Worm (Caenorhabditis elegans) whole organism, L2 larva: ENCODE measurements around the gene fkb-4.
A peak's percentile ranks its signal among the peaks of the same experiment; 100 is the strongest.

Experiments
- C34F6.9 ChIP-seq: fragments of 150-350 bp; optimal IDR thresholded peaks from 2 replicates; lab custom pipeline; 2014; ENCODE audit warnings: missing biosample characterization, missing genetic modification characterization
- F13H6.1 ChIP-seq: sonication (generic microtip); optimal IDR thresholded peaks from 2 replicates; lab custom pipeline; 2016; ENCODE audit warnings: missing genetic modification characterization, missing compliant biosample characterization
- R02D3.7 ChIP-seq: fragments of 150-350 bp; optimal IDR thresholded peaks from 2 replicates; lab custom pipeline; 2014; ENCODE audit warnings: missing biosample characterization, missing genetic modification characterization
- Y55F3AM.14 ChIP-seq: fragments of 200-800 bp; sonication (Bioruptor generic); optimal IDR thresholded peaks from 2 replicates; lab custom pipeline; 2018; ENCODE audit warnings: mild to moderate bottlenecking, missing genetic modification characterization, missing compliant biosample characterization
- ZK546.5 ChIP-seq: sonication (generic microtip); optimal IDR thresholded peaks from 2 replicates; lab custom pipeline; 2017; ENCODE audit warnings: missing biosample characterization, missing genetic modification characterization
- alr-1 ChIP-seq: fragments of 150-350 bp; optimal IDR thresholded peaks from 2 replicates; lab custom pipeline; 2014; ENCODE audit warnings: missing biosample characterization, missing genetic modification characterization
- aly-2 ChIP-seq: fragments of 150-350 bp; optimal IDR thresholded peaks from 2 replicates; lab custom pipeline; 2014; ENCODE audit warnings: missing biosample characterization, missing genetic modification characterization
- ama-1 ChIP-seq: fragments of 150-350 bp; optimal IDR thresholded peaks from 2 replicates; lab custom pipeline; 2018; ENCODE audit warnings: inconsistent platforms
- blmp-1 ChIP-seq: sonication (generic microtip); optimal IDR thresholded peaks from 2 replicates; lab custom pipeline; 2017; ENCODE audit warnings: missing genetic modification characterization, mild to moderate bottlenecking, missing compliant biosample characterization, antibody characterized with exemption, moderate library complexity; ENCODE audit not compliant: insufficient read depth
- ceh-16 ChIP-seq: fragments of 150-350 bp; optimal IDR thresholded peaks from 2 replicates; lab custom pipeline; 2014; ENCODE audit warnings: missing biosample characterization, missing genetic modification characterization
- ceh-82 ChIP-seq: fragments of 150-350 bp; optimal IDR thresholded peaks from 2 replicates; lab custom pipeline; 2014; ENCODE audit warnings: missing biosample characterization, missing genetic modification characterization
- crh-2 ChIP-seq: sonication (generic microtip); optimal IDR thresholded peaks from 2 replicates; lab custom pipeline; 2017; ENCODE audit warnings: missing biosample characterization, missing genetic modification characterization
- dmd-4 ChIP-seq: sonication (generic microtip); optimal IDR thresholded peaks from 2 replicates; lab custom pipeline; 2017; ENCODE audit warnings: missing biosample characterization, missing genetic modification characterization
- egl-27 ChIP-seq: sonication (generic microtip); optimal IDR thresholded peaks from 3 replicates; lab custom pipeline; 2017; ENCODE audit warnings: missing biosample characterization, missing genetic modification reagents, missing genetic modification characterization
- elt-1 ChIP-seq: fragments of 150-350 bp; optimal IDR thresholded peaks from 2 replicates; lab custom pipeline; 2014; ENCODE audit warnings: missing biosample characterization, missing genetic modification characterization
- elt-3 ChIP-seq: sonication (generic microtip); optimal IDR thresholded peaks from 2 replicates; lab custom pipeline; 2017; ENCODE audit warnings: missing biosample characterization, missing genetic modification characterization
- fos-1 ChIP-seq: fragments of 150-350 bp; optimal IDR thresholded peaks from 2 replicates; lab custom pipeline; 2014; ENCODE audit warnings: missing biosample characterization, missing genetic modification characterization
- gmeb-1 ChIP-seq: fragments of 150-350 bp; optimal IDR thresholded peaks from 2 replicates; lab custom pipeline; 2014; ENCODE audit warnings: missing biosample characterization, missing genetic modification characterization
- lin-11 ChIP-seq: fragments of 150-350 bp; sonication (generic microtip); optimal IDR thresholded peaks from 2 replicates; lab custom pipeline; 2014; ENCODE audit warnings: missing biosample characterization, missing genetic modification characterization, inconsistent platforms, mixed read lengths
- lsy-2 ChIP-seq, 2 experiments: fragments of 150-350 bp in 1 of 2; sonication (generic microtip) in 1 of 2; optimal IDR thresholded peaks; 2 replicates each; lab custom pipeline; 2014 to 2017; ENCODE audit warnings: missing biosample characterization in 2 of 2, missing genetic modification characterization in 2 of 2
- mab-5 ChIP-seq: fragments of 150-350 bp; optimal IDR thresholded peaks from 2 replicates; lab custom pipeline; 2014; ENCODE audit warnings: missing biosample characterization, missing genetic modification characterization
- mbf-1 ChIP-seq: sonication (generic microtip); optimal IDR thresholded peaks from 2 replicates; lab custom pipeline; 2017; ENCODE audit warnings: missing biosample characterization, missing genetic modification characterization
- mdl-1 ChIP-seq, 2 experiments: fragments of 150-350 bp in 1 of 2; sonication (generic microtip) in 1 of 2; optimal IDR thresholded peaks; 2 replicates each; lab custom pipeline; 2017; ENCODE audit warnings: missing biosample characterization in 2 of 2, missing genetic modification characterization in 2 of 2
- nhr-10 ChIP-seq: sonication (generic microtip); optimal IDR thresholded peaks from 2 replicates; lab custom pipeline; 2017; ENCODE audit warnings: missing biosample characterization, missing genetic modification characterization
- nhr-11 ChIP-seq: fragments of 150-350 bp; optimal IDR thresholded peaks from 2 replicates; lab custom pipeline; 2014; ENCODE audit warnings: missing biosample characterization, missing genetic modification characterization
- nhr-129 ChIP-seq: fragments of 150-350 bp; optimal IDR thresholded peaks from 2 replicates; lab custom pipeline; 2014; ENCODE audit warnings: missing biosample characterization, missing genetic modification characterization
- nhr-21 ChIP-seq: fragments of 150-350 bp; optimal IDR thresholded peaks from 2 replicates; lab custom pipeline; 2014; ENCODE audit warnings: missing biosample characterization, missing genetic modification characterization
- nhr-23 ChIP-seq: fragments of 150-350 bp; optimal IDR thresholded peaks from 2 replicates; lab custom pipeline; 2014; ENCODE audit warnings: missing biosample characterization, missing genetic modification reagents, missing genetic modification characterization
- nhr-237 ChIP-seq: fragments of 150-350 bp; optimal IDR thresholded peaks from 2 replicates; lab custom pipeline; 2014; ENCODE audit warnings: missing biosample characterization, missing genetic modification characterization
- nhr-25 ChIP-seq: fragments of 150-350 bp; sonication (generic microtip); optimal IDR thresholded peaks from 3 replicates; lab custom pipeline; 2014; ENCODE audit warnings: missing biosample characterization, missing genetic modification characterization
- nhr-6 ChIP-seq: fragments of 150-350 bp; optimal IDR thresholded peaks from 2 replicates; lab custom pipeline; 2014; ENCODE audit warnings: missing biosample characterization, missing genetic modification characterization
- nhr-77 ChIP-seq: fragments of 150-350 bp; optimal IDR thresholded peaks from 2 replicates; lab custom pipeline; 2014; ENCODE audit warnings: missing biosample characterization, missing genetic modification characterization
- peb-1 ChIP-seq: fragments of 150-350 bp; optimal IDR thresholded peaks from 2 replicates; lab custom pipeline; 2014; ENCODE audit warnings: missing biosample characterization, missing genetic modification characterization
- sem-4 ChIP-seq: fragments of 150-350 bp; optimal IDR thresholded peaks from 2 replicates; lab custom pipeline; 2014; ENCODE audit warnings: missing biosample characterization, missing genetic modification reagents, missing genetic modification characterization
- skn-1 ChIP-seq: sonication (generic microtip); optimal IDR thresholded peaks from 2 replicates; lab custom pipeline; 2017; ENCODE audit warnings: missing biosample characterization, missing genetic modification characterization
- sma-3 ChIP-seq: sonication (generic microtip); optimal IDR thresholded peaks from 2 replicates; lab custom pipeline; 2016; ENCODE audit warnings: missing genetic modification reagents, missing genetic modification characterization, missing compliant biosample characterization
- sma-9 ChIP-seq, 2 experiments: fragments of 150-350 bp in 1 of 2; sonication (generic microtip) in 1 of 2; optimal IDR thresholded peaks; 2 replicates each; lab custom pipeline; 2014 to 2016; ENCODE audit warnings: missing genetic modification characterization in 2 of 2, mild to moderate bottlenecking in 1 of 2, missing biosample characterization in 1 of 2, missing compliant biosample characterization in 1 of 2, missing genetic modification reagents in 1 of 2, moderate library complexity in 1 of 2
- snpc-4 ChIP-seq: fragments of 150-350 bp; optimal IDR thresholded peaks from 2 replicates; lab custom pipeline; 2014; ENCODE audit warnings: missing biosample characterization, missing genetic modification characterization
- unc-62 ChIP-seq: fragments of 150-350 bp; optimal IDR thresholded peaks from 2 replicates; lab custom pipeline; 2014; ENCODE audit warnings: missing biosample characterization, missing genetic modification reagents, missing genetic modification characterization
- zag-1 ChIP-seq: fragments of 150-350 bp; optimal IDR thresholded peaks from 2 replicates; lab custom pipeline; 2014; ENCODE audit warnings: missing biosample characterization, missing genetic modification characterization
- ztf-11 ChIP-seq: sonication (generic microtip); optimal IDR thresholded peaks from 2 replicates; lab custom pipeline; 2017; ENCODE audit warnings: missing biosample characterization, missing genetic modification characterization
- ztf-4 ChIP-seq: fragments of 150-350 bp; optimal IDR thresholded peaks from 2 replicates; lab custom pipeline; 2014; ENCODE audit warnings: missing biosample characterization, missing genetic modification characterization

fkb-4 gene

DNA sequence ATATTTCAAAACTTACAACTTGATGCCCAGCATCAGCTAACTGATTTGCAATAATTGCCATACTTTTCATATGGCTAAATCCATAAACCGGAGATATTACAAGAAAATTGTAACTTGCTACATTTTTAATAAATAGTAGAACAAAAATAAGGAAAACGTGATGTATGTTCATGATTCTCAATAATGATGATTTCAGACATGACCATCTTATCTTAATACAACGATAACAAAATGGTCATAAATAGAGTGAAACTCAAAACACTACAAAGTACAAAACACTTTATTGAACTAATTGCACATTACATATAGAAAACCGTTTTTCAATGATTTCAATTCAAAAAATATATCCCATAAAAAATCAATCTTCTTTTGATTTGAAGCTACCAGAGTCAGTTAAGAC is 5.8 kb upstream of the fkb-4 start, which contains the start of gene ugt-5:
Gene ugt-5 (minus strand): TSS at position 214 of the 400 bp plus-strand sequence.
- TF ChIP-seq ztf-11 (tag; lab: Kevin White, UChicago) (no peak), ceh-16 (tag; lab: Kevin White, UChicago) (no peak), zag-1 (no peak), nhr-77 (no peak), ZK546.5 (tag; lab: Kevin White, UChicago) (no peak), mbf-1 (tag; lab: Kevin White, UChicago) (no peak), sma-3 (no peak), mab-5 (tag; lab: Kevin White, UChicago) (no peak), alr-1 (tag; lab: Kevin White, UChicago) (no peak), fos-1 (peak; percentile 8), skn-1 (peak; percentile 78)

DNA sequence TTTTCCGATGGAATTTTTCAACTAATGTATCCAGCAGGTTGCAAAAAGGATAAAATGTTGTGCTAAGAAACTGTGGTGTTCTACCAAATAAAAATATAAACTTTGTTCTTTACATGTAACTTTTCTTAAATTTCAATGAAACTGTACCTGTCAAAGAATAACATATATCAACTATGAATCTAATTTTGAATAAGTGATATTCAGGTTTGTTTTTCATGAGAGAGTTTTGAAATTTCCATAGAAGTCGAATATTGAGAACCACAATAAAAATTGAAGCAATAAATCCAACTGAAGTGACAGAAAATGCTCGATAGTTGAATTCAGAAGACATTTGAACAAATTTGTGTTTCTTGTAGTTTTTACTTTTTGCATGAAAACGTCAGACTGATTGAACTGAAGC is 3.3 kb upstream of the fkb-4 start, which contains the start of gene srbc-43:
Gene srbc-43 (minus strand): TSS at position 331 of the 400 bp plus-strand sequence.
- no peak for TF ChIP-seq blmp-1
- no peak for TF ChIP-seq peb-1 (tag; lab: Kevin White, UChicago)

DNA sequence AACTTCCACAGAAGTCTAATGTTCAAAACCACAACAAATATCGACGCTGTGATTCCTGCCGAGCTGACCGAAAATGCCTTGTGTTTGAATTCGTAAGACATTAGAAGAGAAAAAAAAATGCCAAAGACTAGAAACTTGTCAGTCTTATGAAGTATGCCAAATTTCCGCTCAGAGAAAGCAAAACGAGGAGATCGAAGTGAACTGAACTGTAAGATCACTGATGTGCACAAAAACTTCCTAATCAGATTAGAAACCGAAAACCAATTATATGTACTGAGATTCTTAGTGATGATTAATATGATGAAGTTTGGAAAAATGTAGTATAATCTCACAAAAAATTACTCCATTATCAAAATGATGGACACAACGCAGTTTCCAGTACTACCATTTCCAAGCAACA is 1.5 kb upstream of the fkb-4 start, which contains the start of gene srbc-44:
Gene srbc-44 (minus strand): TSS at position 101 of the 400 bp plus-strand sequence.
- no peak for TF ChIP-seq ceh-82 (tag; lab: Kevin White, UChicago)
- TF ChIP-seq gmeb-1: no peak
- no peak for TF ChIP-seq sma-9 (GFP tag; optimal IDR thresholded peaks at IDR 0.05; lab: Kevin White, UChicago)
- TF ChIP-seq sma-9 (tag; optimal IDR thresholded peaks at IDR 0.05; lab: Kevin White, UChicago): no peak
- TF ChIP-seq nhr-10 (tag; lab: Kevin White, UChicago): no peak
- no peak for TF ChIP-seq ztf-4 (tag; lab: Kevin White, UChicago)
- TF ChIP-seq sem-4: no peak
- TF ChIP-seq nhr-23 (tag; lab: Kevin White, UChicago): no peak
- TF ChIP-seq crh-2 (tag; lab: Kevin White, UChicago): no peak
- TF ChIP-seq ama-1 (lab: Kevin White, UChicago): no peak
- no peak for TF ChIP-seq elt-1
- TF ChIP-seq R02D3.7 (tag; lab: Kevin White, UChicago): no peak

DNA sequence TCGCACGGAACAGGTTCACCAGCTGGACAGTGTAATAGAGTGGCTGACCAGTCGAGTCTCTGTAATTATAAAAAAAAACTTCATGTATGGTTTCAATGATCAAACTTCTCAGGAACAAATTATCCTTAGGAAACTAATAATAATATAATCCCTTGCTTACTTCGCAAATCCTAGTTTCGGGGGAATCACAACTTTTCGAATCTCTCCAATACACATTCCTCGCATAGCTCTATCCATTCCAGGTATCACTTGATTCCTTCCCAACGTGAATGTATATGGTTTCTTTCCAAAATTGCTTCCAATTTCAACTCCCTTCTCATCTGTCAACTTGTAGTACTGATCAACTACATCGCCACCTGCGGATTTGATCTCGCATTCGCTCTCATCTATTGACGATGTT is 586 bp downstream of the fkb-4 start:
- TF ChIP-seq ceh-16 (tag; lab: Kevin White, UChicago) (no peak), crh-2 (tag; lab: Kevin White, UChicago) (no peak)

DNA sequence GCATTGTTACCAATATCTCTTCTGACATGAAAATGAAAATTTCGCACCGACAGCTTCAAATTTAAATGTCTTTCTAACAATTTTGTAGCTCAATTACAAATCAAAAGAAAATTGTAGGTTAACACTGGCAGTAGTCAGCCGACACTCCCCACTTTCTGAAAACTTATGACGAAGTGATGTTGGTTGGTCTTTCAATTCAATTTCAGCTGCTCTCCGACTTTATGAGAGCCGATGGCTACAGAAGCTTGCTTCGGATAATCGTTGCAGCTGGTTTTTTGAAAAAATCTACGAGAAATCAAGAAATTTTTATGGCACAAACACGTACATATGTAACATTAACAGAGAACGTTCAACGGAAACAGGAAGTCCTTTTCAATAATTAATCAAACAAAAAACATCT is 2.1 kb downstream of the fkb-4 start, which contains the start of gene sre-20:
Gene sre-20 (minus strand): TSS at position 101 of the 400 bp plus-strand sequence.
- TF ChIP-seq ceh-16 (tag; lab: Kevin White, UChicago) (no peak), nhr-11 (tag; lab: Kevin White, UChicago) (no peak)
- TF ChIP-seq, all 48 proteins: peak for 0

DNA sequence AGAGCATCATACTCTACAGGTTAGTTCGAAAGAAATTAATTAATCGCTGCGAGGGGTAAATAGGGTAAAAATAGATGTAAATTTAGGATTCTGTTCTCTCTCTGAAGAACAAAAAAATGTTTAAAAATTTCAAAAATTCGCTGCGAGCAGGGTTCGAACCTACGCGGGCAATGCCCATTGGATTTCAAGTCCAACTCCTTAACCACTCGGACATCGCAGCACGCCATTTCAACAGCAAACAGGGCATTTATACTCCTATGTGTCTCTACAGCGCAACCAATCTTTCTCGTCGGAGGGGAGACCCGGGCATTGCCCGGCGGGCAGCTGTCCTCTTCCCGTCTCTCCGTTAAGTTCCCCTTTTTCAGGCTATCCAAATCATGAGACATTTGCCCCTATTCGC is 6.7 kb downstream of the fkb-4 start:
- TF ChIP-seq ceh-82 (tag; lab: Kevin White, UChicago) (no peak), elt-3 (tag; lab: Kevin White, UChicago) (no peak), sma-3 (peak; percentile 49), nhr-237 (tag; lab: Kevin White, UChicago) (no peak), gmeb-1 (peak; percentile 39), lsy-2 (tag; optimal IDR thresholded peaks at IDR 0.05; lab: Kevin White, UChicago) (peak in 1 of 2 experiments; percentile 5), zag-1 (no peak), elt-1 (no peak), peb-1 (tag; lab: Kevin White, UChicago) (no peak), unc-62 (GFP tag; lab: Kevin White, UChicago) (no peak), nhr-10 (tag; lab: Kevin White, UChicago) (no peak), nhr-25 (tag; lab: Kevin White, UChicago) (no peak), F13H6.1 (tag; lab: Kevin White, UChicago) (peak; percentile 10), egl-27 (no peak), mdl-1 (tag; optimal IDR thresholded peaks at IDR 0.05; lab: Kevin White, UChicago) (no peak), Y55F3AM.14 (GFP tag; lab: Kevin White, UChicago) (no peak), nhr-129 (tag; lab: Kevin White, UChicago) (peak; percentile 70), snpc-4 (tag; lab: Kevin White, UChicago) (no peak), lin-11 (no peak), nhr-77 (no peak), R02D3.7 (tag; lab: Kevin White, UChicago) (no peak), sma-9 (GFP tag; optimal IDR thresholded peaks at IDR 0.05; lab: Kevin White, UChicago) (peak; percentile 53), sma-9 (tag; optimal IDR thresholded peaks at IDR 0.05; lab: Kevin White, UChicago) (no peak), ztf-4 (tag; lab: Kevin White, UChicago) (no peak), mab-5 (tag; lab: Kevin White, UChicago) (no peak), C34F6.9 (tag; lab: Kevin White, UChicago) (peak; percentile 38), ztf-11 (tag; lab: Kevin White, UChicago) (no peak), dmd-4 (tag; lab: Kevin White, UChicago) (no peak), nhr-23 (tag; lab: Kevin White, UChicago) (no peak), nhr-6 (tag; lab: Kevin White, UChicago) (no peak), ZK546.5 (tag; lab: Kevin White, UChicago) (no peak), aly-2 (tag; lab: Kevin White, UChicago) (no peak), nhr-21 (tag; lab: Kevin White, UChicago) (no peak)
